Worm (Caenorhabditis elegans): ENCODE results near the gene srg-47.

Gene srg-47

DNA sequence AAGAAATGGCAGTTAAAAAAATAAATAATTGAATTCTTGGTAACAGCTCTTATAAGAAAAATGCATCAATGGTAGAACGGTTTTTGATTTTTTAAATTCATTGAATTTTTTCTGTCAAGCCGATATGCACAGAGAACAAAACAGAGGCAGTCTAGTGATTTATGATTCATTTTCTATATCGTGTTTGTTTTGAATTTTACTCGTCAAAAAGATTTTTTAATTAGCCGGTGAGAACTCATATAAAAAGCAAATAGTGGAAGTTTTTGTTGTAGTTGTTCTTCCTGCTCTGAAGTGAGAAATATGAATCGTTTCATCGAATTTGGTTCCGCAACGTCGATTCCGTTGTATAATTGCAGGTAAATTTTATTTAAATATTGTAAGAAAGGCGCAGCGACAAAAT lies 3.2 kb upstream of the srg-47 start, which contains the start of gene srt-32:
srt-32 (plus strand) TSS at position 301 of the 400 bp plus-strand sequence.
- no peak for TF ChIP-seq fkh-10 (GFP tag; optimal IDR thresholded peaks at IDR 0.05)

DNA sequence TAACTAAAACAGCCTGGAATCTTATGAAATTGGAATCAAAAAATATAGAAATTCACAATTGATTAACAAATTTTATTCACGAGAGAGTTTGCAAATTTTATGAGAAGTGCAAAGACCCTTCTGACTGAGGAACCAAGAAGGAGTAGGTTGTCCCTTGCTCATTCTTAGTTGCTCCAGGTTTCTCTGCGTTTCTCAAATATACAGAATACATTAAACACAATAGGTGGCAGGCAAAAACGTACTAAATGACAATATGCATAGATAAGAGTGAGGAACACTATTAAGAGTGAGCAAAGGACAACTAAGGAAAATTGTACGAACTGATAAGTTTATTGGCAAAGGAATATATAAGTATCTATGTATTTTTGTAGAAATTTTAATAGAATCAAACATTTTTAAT lies 2.7 kb upstream of the srg-47 start, which contains the start of gene C53A5.9:
C53A5.9 (minus strand) TSS at position 101 of the 400 bp plus-strand sequence.
- TF ChIP-seq pqm-1 (tag; optimal IDR thresholded peaks at IDR 0.05) (no peak), hlh-6 (tag; optimal IDR thresholded peaks at IDR 0.05) (no peak), lin-11 (tag; optimal IDR thresholded peaks at IDR 0.05) (no peak), pag-3 (tag; optimal IDR thresholded peaks at IDR 0.05; ENCODE audit: borderline replicate concordance) (no peak), ceh-22 (tag; optimal IDR thresholded peaks at IDR 0.05) (no peak), unc-86 (tag; optimal IDR thresholded peaks at IDR 0.05) (no peak), hlh-15 (tag; optimal IDR thresholded peaks at IDR 0.05) (no peak), nhr-11 (tag; optimal IDR thresholded peaks at IDR 0.05) (no peak), K02D7.2 (tag; optimal IDR thresholded peaks at IDR 0.05) (no peak)

DNA sequence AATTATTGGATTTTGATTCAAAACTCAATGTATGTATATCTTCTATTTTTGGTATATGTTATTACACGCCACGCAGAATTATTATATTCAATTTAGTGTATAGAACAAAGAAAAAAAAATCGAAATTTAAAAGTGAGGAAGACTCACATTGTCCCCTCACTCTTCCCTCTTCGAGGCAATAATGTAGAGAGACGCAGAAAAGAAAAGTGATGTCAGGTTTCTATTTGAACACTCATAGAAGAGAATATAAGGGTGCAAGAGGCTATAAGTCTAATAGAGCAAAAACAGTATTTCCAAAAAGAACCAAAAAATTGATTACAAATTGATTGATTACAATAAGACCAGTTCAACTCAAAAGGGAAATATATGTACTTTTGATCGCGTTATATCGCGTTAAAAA lies 7.6 kb downstream of the srg-47 start:
- peak; percentile 66 for TF ChIP-seq ceh-34 (tag; optimal IDR thresholded peaks at IDR 0.05)
- TF ChIP-seq ceh-19 (GFP tag; optimal IDR thresholded peaks at IDR 0.05): no peak
- TF ChIP-seq unc-55 (GFP tag; optimal IDR thresholded peaks at IDR 0.05): no peak

DNA sequence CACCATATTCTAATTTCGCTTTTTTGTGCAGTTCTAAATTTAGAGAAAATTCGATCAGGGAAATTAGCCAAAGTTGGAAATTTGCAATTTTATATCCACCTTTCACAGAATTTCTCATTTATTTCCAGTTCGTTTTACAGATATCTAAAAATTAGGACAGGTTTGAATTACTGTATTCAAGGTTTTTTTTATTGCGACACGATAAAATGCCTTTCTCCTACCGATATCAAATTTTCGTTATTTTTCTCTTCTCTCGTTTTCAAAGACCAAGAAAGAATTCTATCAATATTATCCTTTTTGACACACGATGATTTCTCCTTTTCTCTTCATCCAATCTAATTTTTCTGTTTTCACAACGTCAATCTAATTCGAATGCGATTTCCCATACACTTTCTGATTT lies 9.5 kb downstream of the srg-47 start, which contains the start of gene C53A5.13:
C53A5.13 (plus strand) TSS at position 301 of the 400 bp plus-strand sequence.
- no peak for TF ChIP-seq sox-2 (GFP tag; IDR thresholded peaks at IDR 0.05)
- TF ChIP-seq ttx-3 (tag; optimal IDR thresholded peaks at IDR 0.05): no peak
- TF ChIP-seq hlh-6 (tag; optimal IDR thresholded peaks at IDR 0.05): no peak
- TF ChIP-seq che-1 (tag; optimal IDR thresholded peaks at IDR 0.05): no peak
- TF ChIP-seq hlh-13 (GFP tag; optimal IDR thresholded peaks at IDR 0.05): no peak
- no peak for TF ChIP-seq nfya-1 (tag; optimal IDR thresholded peaks at IDR 0.05)
- no peak for TF ChIP-seq madf-2 (tag; optimal IDR thresholded peaks at IDR 0.05)
- TF ChIP-seq F13H6.1 (tag; optimal IDR thresholded peaks at IDR 0.05): no peak
- no peak for TF ChIP-seq hlh-30 (tag; optimal IDR thresholded peaks at IDR 0.05; ENCODE audit: insufficient read depth)

DNA sequence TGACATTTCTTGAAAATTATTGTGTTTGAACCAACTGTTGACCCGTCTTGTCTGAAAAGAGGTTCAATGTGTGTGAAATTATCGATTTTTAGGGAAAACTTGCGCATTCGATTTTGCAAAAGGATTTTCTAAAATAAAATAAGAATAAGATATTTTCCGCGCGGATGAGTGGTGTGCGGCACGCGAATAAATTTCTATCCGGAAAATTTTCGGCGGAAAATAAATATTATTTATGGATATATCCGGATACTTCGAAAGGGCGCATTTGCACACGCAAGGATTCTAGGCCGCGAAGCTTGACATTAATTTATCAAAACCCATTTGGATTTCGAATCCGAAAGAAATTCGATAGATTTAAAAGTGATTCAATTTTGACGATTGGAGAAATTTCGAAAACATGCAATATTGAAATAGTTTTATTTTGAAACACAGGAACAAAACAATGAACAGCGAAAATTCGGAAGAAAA lies 10.2 kb downstream of the srg-47 start, which contains the start of gene rike-1:
rike-1 (minus strand) TSS at position 51 of the 468 bp plus-strand sequence.
- TF ChIP-seq hlh-30 (tag; optimal IDR thresholded peaks at IDR 0.05; ENCODE audit: insufficient read depth): no peak
- peak; percentile 50 for TF ChIP-seq ceh-31 (tag; optimal IDR thresholded peaks at IDR 0.05)
- TF ChIP-seq ceh-14 (tag; optimal IDR thresholded peaks at IDR 0.05): peak; percentile 15
- no peak for TF ChIP-seq mec-3 (tag; optimal IDR thresholded peaks at IDR 0.05; ENCODE audit: borderline replicate concordance)
- no peak for TF ChIP-seq pqm-1 (tag; optimal IDR thresholded peaks at IDR 0.05)
- TF ChIP-seq npax-4 (tag; optimal IDR thresholded peaks at IDR 0.05): no peak
- no peak for TF ChIP-seq nfya-1 (tag; optimal IDR thresholded peaks at IDR 0.05)
- TF ChIP-seq fkh-10 (GFP tag; optimal IDR thresholded peaks at IDR 0.05): no peak
- TF ChIP-seq nhr-11 (tag; optimal IDR thresholded peaks at IDR 0.05): no peak
- no peak for TF ChIP-seq fax-1 (tag; optimal IDR thresholded peaks at IDR 0.05)
- no peak for TF ChIP-seq ceh-30 (tag; optimal IDR thresholded peaks at IDR 0.05)
- TF ChIP-seq odd-2 (tag; optimal IDR thresholded peaks at IDR 0.05): no peak
- TF ChIP-seq syd-9 (tag; optimal IDR thresholded peaks at IDR 0.05): no peak
- TF ChIP-seq unc-42 (tag; optimal IDR thresholded peaks at IDR 0.05): peak; percentile 49
- TF ChIP-seq sox-4 (tag; optimal IDR thresholded peaks at IDR 0.05): no peak
- no peak for TF ChIP-seq hlh-8 (tag; optimal IDR thresholded peaks at IDR 0.05)
- peak; percentile 61 for TF ChIP-seq ztf-16 (tag; optimal IDR thresholded peaks at IDR 0.05)
- peak; percentile 52 for TF ChIP-seq ets-4 (tag; optimal IDR thresholded peaks at IDR 0.05)
- no peak for TF ChIP-seq ceh-48 (tag; optimal IDR thresholded peaks at IDR 0.05)
- peak; percentile 59 for TF ChIP-seq ceh-2 (tag; optimal IDR thresholded peaks at IDR 0.05)
- TF ChIP-seq tbx-2 (tag; optimal IDR thresholded peaks at IDR 0.05): no peak
- TF ChIP-seq ceh-9 (tag; optimal IDR thresholded peaks at IDR 0.05): no peak

All from whole organism, late embryonic.